Fruit fly (Drosophila melanogaster) whole organism, embryonic: ENCODE measurements around the gene CG6216.

Source experiments
- Awh ChIP-seq: fragments of 200-800 bp; sonication (Bioruptor generic); IDR thresholded peaks from 2 replicates; pipeline ENCODE4, ENCODE4 v1.3.6; 2022; ENCODE audit warnings: missing biosample characterization, missing genetic modification characterization
- CG10267 ChIP-seq: fragments of 200-800 bp; sonication (Bioruptor generic); optimal IDR thresholded peaks from 2 replicates; lab custom pipeline; 2018; ENCODE audit warnings: missing biosample characterization, mild to moderate bottlenecking, missing genetic modification characterization, moderate library complexity
- CG10431 ChIP-seq: fragments of 200-800 bp; sonication (Bioruptor generic); optimal IDR thresholded peaks from 3 replicates; lab custom pipeline; 2018; ENCODE audit warnings: missing biosample characterization, mild to moderate bottlenecking, missing genetic modification characterization
- CG11456 ChIP-seq: fragments of 200-800 bp; sonication (Bioruptor generic); IDR thresholded peaks from 3 replicates; pipeline ENCODE4 v1.3.6; 2022; ENCODE audit warnings: missing biosample characterization, missing genetic modification characterization
- CG12391 ChIP-seq: fragments of 200-800 bp; sonication (Bioruptor generic); optimal IDR thresholded peaks from 3 replicates; lab custom pipeline; 2018; ENCODE audit warnings: missing biosample characterization, mild to moderate bottlenecking, missing genetic modification characterization, moderate library complexity
- CG12659 ChIP-seq: fragments of 200-800 bp; sonication (Bioruptor generic); optimal IDR thresholded peaks from 3 replicates; lab custom pipeline; 2017; ENCODE audit warnings: mild to moderate bottlenecking, missing biosample characterization, missing genetic modification reagents, missing genetic modification characterization
- CG14014 ChIP-seq: fragments of 200-800 bp; sonication (Bioruptor generic); IDR thresholded peaks from 2 replicates; pipeline ENCODE4 v1.3.6; 2022; ENCODE audit warnings: missing biosample characterization, missing genetic modification characterization
- CG15696 ChIP-seq: fragments of 200-800 bp; sonication (Bioruptor generic); optimal IDR thresholded peaks from 2 replicates; lab custom pipeline; 2019; ENCODE audit warnings: missing biosample characterization, mild to moderate bottlenecking, missing genetic modification characterization, moderate library complexity
- CG16779 ChIP-seq: fragments of 200-800 bp; sonication (Bioruptor generic); IDR thresholded peaks from 2 replicates; pipeline ENCODE4 v1.3.6; 2022; ENCODE audit warnings: missing biosample characterization, missing genetic modification characterization
- CG16815 ChIP-seq: fragments of 200-800 bp; sonication (Bioruptor generic); optimal IDR thresholded peaks from 3 replicates; lab custom pipeline; 2017; ENCODE audit warnings: missing biosample characterization, mild to moderate bottlenecking, missing genetic modification characterization
- CG17328 ChIP-seq: fragments of 200-800 bp; sonication (Bioruptor generic); IDR thresholded peaks from 2 replicates; pipeline ENCODE4 v1.3.6; 2022; ENCODE audit warnings: missing biosample characterization, missing genetic modification characterization
- CG18599 ChIP-seq: fragments of 200-800 bp; sonication (Bioruptor generic); optimal IDR thresholded peaks from 3 replicates; lab custom pipeline; 2017; ENCODE audit warnings: missing biosample characterization, missing genetic modification characterization, mild to moderate bottlenecking, moderate library complexity, missing genetic modification reagents
- CG2678 ChIP-seq: fragments of 200-800 bp; sonication (Bioruptor generic); optimal IDR thresholded peaks from 3 replicates; lab custom pipeline; 2019; ENCODE audit warnings: missing biosample characterization, mild to moderate bottlenecking, missing genetic modification characterization, moderate library complexity
- CG34422 ChIP-seq: fragments of 200-800 bp; sonication (Bioruptor generic); IDR thresholded peaks from 3 replicates; pipeline ENCODE4 v1.3.6; 2022; ENCODE audit warnings: missing biosample characterization, missing genetic modification characterization
- CG6175 ChIP-seq: fragments of 200-800 bp; sonication (Bioruptor generic); IDR thresholded peaks from 3 replicates; pipeline ENCODE4 v1.3.6; 2022; ENCODE audit warnings: missing biosample characterization, missing genetic modification characterization
- CG6689 ChIP-seq: fragments of 200-800 bp; sonication (Bioruptor generic); IDR thresholded peaks from 2 replicates; pipeline ENCODE4 v1.3.6; 2022; ENCODE audit warnings: missing biosample characterization, missing genetic modification characterization
- CG7556 ChIP-seq: fragments of 200-800 bp; sonication (Bioruptor generic); optimal IDR thresholded peaks from 2 replicates; lab custom pipeline; 2017; ENCODE audit warnings: missing biosample characterization, mild to moderate bottlenecking, missing genetic modification characterization
- CG7963 ChIP-seq: fragments of 200-800 bp; sonication (Bioruptor generic); IDR thresholded peaks from 3 replicates; pipeline ENCODE4 v1.3.6; 2022; ENCODE audit warnings: missing biosample characterization, missing genetic modification characterization; ENCODE audit not compliant: partially characterized antibody
- CG8924 ChIP-seq: fragments of 200-800 bp; optimal IDR thresholded peaks from 3 replicates; lab custom pipeline; 2019; ENCODE audit warnings: missing biosample characterization, mild to moderate bottlenecking, missing genetic modification characterization, moderate library complexity
- Camta ChIP-seq: fragments of 200-800 bp; sonication (Bioruptor generic); optimal IDR thresholded peaks from 2 replicates; lab custom pipeline; 2016; ENCODE audit warnings: missing biosample characterization, missing genetic modification characterization
- D19A ChIP-seq: fragments of 200-800 bp; optimal IDR thresholded peaks from 3 replicates; lab custom pipeline; 2019; ENCODE audit warnings: missing biosample characterization, mild to moderate bottlenecking, missing genetic modification characterization, moderate library complexity
- Deaf1 ChIP-seq: fragments of 200-800 bp; optimal IDR thresholded peaks from 3 replicates; lab custom pipeline; 2019; ENCODE audit warnings: missing biosample characterization, mild to moderate bottlenecking, missing genetic modification characterization, moderate library complexity
- E2f1 ChIP-seq: fragments of 200-800 bp; sonication (Bioruptor generic); IDR thresholded peaks from 2 replicates; pipeline ENCODE4 v1.3.6; 2022; ENCODE audit warnings: missing biosample characterization, missing genetic modification characterization
- E2f2 ChIP-seq: fragments of 200-800 bp; sonication (Bioruptor generic); IDR thresholded peaks from 2 replicates; pipeline ENCODE4 v1.3.6; 2022; ENCODE audit warnings: missing biosample characterization, missing genetic modification characterization
- Eip74EF ChIP-seq, 2 experiments: fragments of 200-800 bp in 1 of 2; fragments of >200 bp in 1 of 2; sonication (Bioruptor generic) in 1 of 2; optimal IDR thresholded peaks; 2 replicates each; lab custom pipeline; 2017 to 2019; ENCODE audit warnings: missing biosample characterization in 2 of 2, missing genetic modification characterization in 2 of 2, mild to moderate bottlenecking in 1 of 2, moderate library complexity in 1 of 2
- Hey ChIP-seq: fragments of 200-800 bp; sonication (Bioruptor generic); optimal IDR thresholded peaks from 3 replicates; lab custom pipeline; 2018; ENCODE audit warnings: missing biosample characterization, mild to moderate bottlenecking, missing genetic modification characterization
- Hr51 ChIP-seq, 2 experiments: fragments of 200-800 bp; sonication (Bioruptor generic); optimal IDR thresholded peaks; 2 replicates in 1 of 2; 3 replicates in 1 of 2; lab custom pipeline; 2016 to 2018; ENCODE audit warnings: missing biosample characterization in 2 of 2, missing genetic modification characterization in 2 of 2, mild to moderate bottlenecking in 1 of 2, moderate library complexity in 1 of 2
- NfI ChIP-seq: fragments of 200-800 bp; sonication (Bioruptor generic); optimal IDR thresholded peaks from 3 replicates; lab custom pipeline; 2018; ENCODE audit warnings: missing biosample characterization, mild to moderate bottlenecking, missing genetic modification characterization, moderate library complexity
- Rfx ChIP-seq: fragments of 200-800 bp; sonication (Bioruptor generic); IDR thresholded peaks from 2 replicates; pipeline ENCODE4 v1.3.6; 2022; ENCODE audit warnings: missing biosample characterization, missing genetic modification characterization
- Spps ChIP-seq: fragments of 200-800 bp; sonication (Bioruptor generic); optimal IDR thresholded peaks from 2 replicates; lab custom pipeline; 2018; ENCODE audit warnings: missing biosample characterization, mild to moderate bottlenecking, missing genetic modification characterization
- Ssrp ChIP-seq: fragments of 200-800 bp; sonication (Bioruptor generic); optimal IDR thresholded peaks from 2 replicates; lab custom pipeline; 2018; ENCODE audit warnings: missing biosample characterization, mild to moderate bottlenecking, missing genetic modification characterization, moderate library complexity
- Xbp1 ChIP-seq: fragments of 200-800 bp; sonication (Bioruptor generic); optimal IDR thresholded peaks from 3 replicates; lab custom pipeline; 2016; ENCODE audit warnings: missing biosample characterization, mild to moderate bottlenecking, missing genetic modification characterization
- Xrp1 ChIP-seq: fragments of 200-800 bp; sonication (Bioruptor generic); IDR thresholded peaks from 2 replicates; pipeline ENCODE4 v1.3.6; 2022; ENCODE audit warnings: missing biosample characterization, missing genetic modification characterization
- az2 ChIP-seq: fragments of 200-800 bp; sonication (Bioruptor generic); optimal IDR thresholded peaks from 3 replicates; lab custom pipeline; 2016; ENCODE audit warnings: missing biosample characterization, missing genetic modification characterization
- bab2 ChIP-seq: fragments of 200-800 bp; sonication (Bioruptor generic); optimal IDR thresholded peaks from 2 replicates; lab custom pipeline; 2016; ENCODE audit warnings: missing biosample characterization, missing genetic modification characterization
- dmrt99B ChIP-seq: fragments of 200-800 bp; sonication (Bioruptor generic); optimal IDR thresholded peaks from 2 replicates; lab custom pipeline; 2018; ENCODE audit warnings: missing biosample characterization, mild to moderate bottlenecking, missing genetic modification characterization, moderate library complexity
- ewg ChIP-seq: fragments of 200-800 bp; sonication (Bioruptor generic); optimal IDR thresholded peaks from 3 replicates; lab custom pipeline; 2017; ENCODE audit warnings: mild to moderate bottlenecking, missing biosample characterization, missing genetic modification reagents, missing genetic modification characterization
- fd3F ChIP-seq: fragments of 200-800 bp; sonication (Bioruptor generic); optimal IDR thresholded peaks from 2 replicates; lab custom pipeline; 2018; ENCODE audit warnings: missing biosample characterization, mild to moderate bottlenecking, missing genetic modification characterization, moderate library complexity
- gem ChIP-seq: fragments of 200-800 bp; sonication (Bioruptor generic); optimal IDR thresholded peaks from 2 replicates; lab custom pipeline; 2019; ENCODE audit warnings: missing biosample characterization, mild to moderate bottlenecking, missing genetic modification characterization, moderate library complexity
- her ChIP-seq: fragments of 200-800 bp; sonication (Bioruptor generic); optimal IDR thresholded peaks from 2 replicates; lab custom pipeline; 2016; ENCODE audit warnings: missing biosample characterization, missing genetic modification characterization
- klu ChIP-seq: fragments of 200-800 bp; sonication (Bioruptor generic); IDR thresholded peaks from 2 replicates; pipeline ENCODE4 v1.3.6; 2022; ENCODE audit warnings: missing biosample characterization, missing genetic modification characterization
- lov ChIP-seq, 2 experiments: fragments of 200-800 bp in 1 of 2; fragments of >200 bp in 1 of 2; sonication (Bioruptor generic) in 1 of 2; IDR thresholded peaks in 1 of 2; optimal IDR thresholded peaks in 1 of 2; 2 replicates in 1 of 2; 3 replicates in 1 of 2; pipeline versions ENCODE4 v1.3.6 to Lab custom; 2017 to 2022; ENCODE audit warnings: missing biosample characterization in 1 of 2, missing genetic modification characterization in 1 of 2
- nom ChIP-seq: fragments of 200-800 bp; sonication (Bioruptor generic); optimal IDR thresholded peaks from 2 replicates; lab custom pipeline; 2017; ENCODE audit warnings: missing biosample characterization, missing genetic modification characterization, mild to moderate bottlenecking, moderate library complexity, missing genetic modification reagents
- prd ChIP-seq, 3 experiments: fragments of >200 bp in 2 of 3; fragments of 200-800 bp in 1 of 3; sonication (Bioruptor generic) in 1 of 3; optimal IDR thresholded peaks in 2 of 3; IDR thresholded peaks in 1 of 3; 2 replicates in 2 of 3; 3 replicates in 1 of 3; pipeline versions ENCODE4 v1.3.6 to Lab custom; 2017 to 2022; ENCODE audit warnings: missing biosample characterization in 1 of 3, missing genetic modification characterization in 1 of 3
- pum ChIP-seq: fragments of 200-800 bp; sonication (Bioruptor generic); optimal IDR thresholded peaks from 2 replicates; lab custom pipeline; 2016; ENCODE audit warnings: missing biosample characterization, missing genetic modification characterization
- ranshi ChIP-seq: fragments of 200-800 bp; sonication (Bioruptor generic); IDR thresholded peaks from 2 replicates; pipeline ENCODE4 v1.3.6; 2022; ENCODE audit warnings: missing biosample characterization, missing genetic modification characterization
- tgo ChIP-seq: fragments of 200-800 bp; sonication (Bioruptor generic); IDR thresholded peaks from 3 replicates; pipeline ENCODE4 v1.3.6; 2022; ENCODE audit warnings: missing biosample characterization, missing genetic modification characterization

Gene CG6216

dm6 chr3L:11197291-11198021, 46.9 kb upstream of the CG6216 start, which contains the start of gene GlcAT-P (continued):
- TF ChIP-seq ewg (no peak), CG18599 (GFP tag; lab: Kevin White, UChicago) (peak; percentile 89), CG11456 (GFP tag; lab: Robert Waterston, UW) (no peak), NfI (GFP tag; lab: Kevin White, UChicago) (peak; percentile 47), az2 (GFP tag; lab: Kevin White, UChicago) (peak; percentile 54), Hr51 (GFP tag; optimal IDR thresholded peaks at IDR 0.05; lab: Kevin White, UChicago) (peak in 1 of 2 experiments; percentile 86), pum (GFP tag; lab: Kevin White, UChicago) (no peak), her (GFP tag; lab: Kevin White, UChicago) (no peak), CG2678 (tag; lab: Kevin White, UChicago) (peak; percentile 88), D19A (tag; lab: Kevin White, UChicago) (peak; percentile 75), CG6689 (peak; percentile 88), CG12391 (tag; lab: Kevin White, UChicago) (peak; percentile 89), Hey (tag; lab: Kevin White, UChicago) (no peak), CG34422 (GFP tag; lab: Robert Waterston, UW) (peak; percentile 52; the same call in 2 of the 3 replicates), Eip74EF (GFP tag; optimal IDR thresholded peaks at IDR 0.05; lab: Kevin White, UChicago) (peak in 1 of 2 experiments; percentile 59), tgo (GFP tag; lab: Robert Waterston, UW) (peak; percentile 64), prd (optimal IDR thresholded peaks at IDR 0.05; lab: Kevin White, UChicago) (no peak), prd (GFP tag; IDR thresholded peaks at IDR 0.05; lab: Robert Waterston, UW) (peak; percentile 63), Xbp1 (GFP tag; lab: Kevin White, UChicago) (peak; percentile 56), E2f2 (GFP tag; lab: Robert Waterston, UW) (peak; percentile 50; the same call in 1 of the 2 replicates), Awh (GFP tag; lab: Robert Waterston, UW) (0 out of 2 replicates have a peak, but pooled peaks have one; percentile 51), Ssrp (peak; percentile 66), klu (peak; percentile 61; the same call in 1 of the 2 replicates), ranshi (peak; percentile 53; the same call in 1 of the 2 replicates), CG17328 (GFP tag; lab: Robert Waterston, UW) (peak; percentile 78), CG16779 (no peak), CG6175 (GFP tag; lab: Robert Waterston, UW) (no peak), Rfx (peak; percentile 75), fd3F (GFP tag; lab: Kevin White, UChicago) (peak; percentile 59), Spps (tag; lab: Kevin White, UChicago) (no peak), CG7963 (GFP tag; lab: Robert Waterston, UW) (no peak), CG10267 (tag; lab: Kevin White, UChicago) (peak; percentile 70), CG7556 (GFP tag; lab: Kevin White, UChicago) (peak; percentile 91), E2f1 (peak; percentile 74), Xrp1 (peak; percentile 74), CG15696 (tag; lab: Kevin White, UChicago) (peak; percentile 59), bab2 (no peak), dmrt99B (tag; lab: Kevin White, UChicago) (peak; percentile 75), CG12659 (peak; percentile 83), Camta (GFP tag; lab: Kevin White, UChicago) (peak; percentile 11), CG8924 (peak; percentile 85), lov (optimal IDR thresholded peaks at IDR 0.05; lab: Kevin White, UChicago) (no peak), lov (GFP tag; IDR thresholded peaks at IDR 0.05; lab: Robert Waterston, UW) (no peak), CG10431 (GFP tag; lab: Kevin White, UChicago) (no peak), gem (peak; percentile 91), nom (GFP tag; lab: Kevin White, UChicago) (no peak), CG16815 (GFP tag; lab: Kevin White, UChicago) (peak; percentile 9), CG14014 (peak; percentile 76), Deaf1 (tag; lab: Kevin White, UChicago) (peak; percentile 45)
